Fruit fly (Drosophila melanogaster) whole organism, adult: ENCODE measurements around the gene Itgbn.

Source experiments
- CG11617 ChIP-seq: fragments of 200-800 bp; sonication (Bioruptor generic); optimal IDR thresholded peaks from 2 replicates; lab custom pipeline; 2017; ENCODE audit warnings: mild to moderate bottlenecking, missing biosample characterization, missing genetic modification reagents, missing genetic modification characterization
- CG14711 ChIP-seq: fragments of 200-800 bp; sonication (Bioruptor generic); optimal IDR thresholded peaks from 2 replicates; lab custom pipeline; 2018; ENCODE audit warnings: missing biosample characterization, mild to moderate bottlenecking, missing genetic modification characterization, moderate library complexity
- CG1620 ChIP-seq: fragments of 200-800 bp; sonication (Bioruptor generic); optimal IDR thresholded peaks from 2 replicates; lab custom pipeline; 2016; ENCODE audit warnings: missing biosample characterization, missing genetic modification characterization
- CG33017 ChIP-seq: fragments of 200-800 bp; sonication (Bioruptor generic); optimal IDR thresholded peaks from 2 replicates; lab custom pipeline; 2018; ENCODE audit warnings: missing biosample characterization, mild to moderate bottlenecking, missing genetic modification characterization, moderate library complexity
- CG7101 ChIP-seq: fragments of 200-800 bp; sonication (Bioruptor generic); optimal IDR thresholded peaks from 2 replicates; lab custom pipeline; 2018; ENCODE audit warnings: missing biosample characterization, mild to moderate bottlenecking, missing genetic modification characterization, moderate library complexity
- Crg-1 ChIP-seq: fragments of 200-800 bp; sonication (Bioruptor generic); optimal IDR thresholded peaks from 2 replicates; lab custom pipeline; 2016; ENCODE audit warnings: missing biosample characterization, missing genetic modification characterization
- cic ChIP-seq: fragments of 200-800 bp; sonication (Bioruptor generic); optimal IDR thresholded peaks from 2 replicates; lab custom pipeline; 2017; ENCODE audit warnings: missing biosample characterization, mild to moderate bottlenecking, missing genetic modification characterization, moderate library complexity
- ovo ChIP-seq: fragments of 200-800 bp; sonication (Bioruptor generic); optimal IDR thresholded peaks from 2 replicates; lab custom pipeline; 2016; ENCODE audit warnings: missing biosample characterization, missing genetic modification characterization
- pad ChIP-seq: fragments of 200-800 bp; sonication (Bioruptor generic); optimal IDR thresholded peaks from 3 replicates; lab custom pipeline; 2017; ENCODE audit warnings: missing biosample characterization, missing genetic modification characterization, mild to moderate bottlenecking, moderate library complexity, missing genetic modification reagents
- toe ChIP-seq: fragments of 200-800 bp; sonication (Bioruptor generic); optimal IDR thresholded peaks from 2 replicates; lab custom pipeline; 2016; ENCODE audit warnings: missing biosample characterization, missing genetic modification characterization

DNA sequence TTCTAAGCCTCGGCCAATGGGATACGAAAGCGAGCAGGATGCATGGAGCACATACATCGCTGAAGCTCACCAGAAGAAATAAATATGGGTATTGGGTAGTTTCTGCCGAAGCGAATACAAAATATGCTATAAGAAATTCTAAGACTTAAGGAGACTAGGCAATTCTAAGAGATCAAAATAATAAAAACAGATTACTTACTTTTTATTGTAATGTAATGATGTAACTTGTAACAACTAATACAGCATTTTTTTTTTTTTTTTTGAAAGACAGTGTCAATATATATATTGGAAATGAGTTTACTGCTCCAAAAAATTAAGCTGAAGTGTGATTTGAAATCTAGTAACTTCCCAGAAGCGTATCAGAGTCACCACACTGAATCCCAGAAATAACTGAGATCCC is 44.2 kb upstream of the Itgbn start:
- TF ChIP-seq toe (GFP tag; lab: Kevin White, UChicago), result no peak
- TF ChIP-seq ovo, result no peak
- TF ChIP-seq Crg-1 (GFP tag; lab: Kevin White, UChicago), result no peak
- no peak for TF ChIP-seq pad (GFP tag; lab: Kevin White, UChicago)
- TF ChIP-seq CG33017, result no peak
- TF ChIP-seq cic (GFP tag; lab: Kevin White, UChicago), result no peak
- TF ChIP-seq CG11617 (GFP tag; lab: Kevin White, UChicago), result no peak
- TF ChIP-seq CG14711 (tag; lab: Kevin White, UChicago), result no peak
- no peak for TF ChIP-seq CG7101 (tag; lab: Kevin White, UChicago)
- TF ChIP-seq CG1620 (GFP tag; lab: Kevin White, UChicago), result no peak
